Worm (Caenorhabditis elegans): ENCODE results near the gene arrd-8.

ce11 chrII:12054558-12054957, 10.3 kb upstream of the arrd-8 start:
- TF ChIP-seq him-1 (tag; optimal IDR thresholded peaks at IDR 0.05) (no peak), W03F9.2 (tag; optimal IDR thresholded peaks at IDR 0.05) (no peak)

Measured in whole organism, L4/young adult.